Fruit fly (Drosophila melanogaster) whole organism, wandering third instar larva: ENCODE results near the gene CG9281.

ENCODE experiments used
- OdsH ChIP-seq: fragments of 200-800 bp; sonication (Bioruptor generic); optimal IDR thresholded peaks from 2 replicates; lab custom pipeline; 2016; ENCODE audit warnings: missing biosample characterization, mild to moderate bottlenecking, missing genetic modification characterization
- pan ChIP-seq: fragments of >200 bp; optimal IDR thresholded peaks from 2 replicates; lab custom pipeline; 2017
- psq ChIP-seq: fragments of 200-800 bp; sonication (Bioruptor generic); optimal IDR thresholded peaks from 3 replicates; lab custom pipeline; 2017; ENCODE audit warnings: missing biosample characterization, mild to moderate bottlenecking, missing genetic modification characterization, moderate library complexity

dm6 chrX:15696854-15697540, 13.3 kb downstream of the CG9281 start, which contains the start of gene CG8128:
- no peak for TF ChIP-seq pan (lab: Kevin White, UChicago)
- TF ChIP-seq psq (GFP tag; lab: Kevin White, UChicago): no peak
- TF ChIP-seq OdsH (GFP tag; lab: Kevin White, UChicago): no peak
